Fruit fly (Drosophila melanogaster) whole organism, prepupa: ENCODE results near the gene CG5446.

Source experiments
- CG3032 ChIP-seq: fragments of 200-800 bp; optimal IDR thresholded peaks from 2 replicates; lab custom pipeline; 2019; ENCODE audit warnings: missing biosample characterization, mild to moderate bottlenecking, missing genetic modification characterization, moderate library complexity
- OdsH ChIP-seq: fragments of 200-800 bp; sonication (Bioruptor generic); optimal IDR thresholded peaks from 3 replicates; lab custom pipeline; 2016; ENCODE audit warnings: missing biosample characterization, missing genetic modification characterization
- Sox102F ChIP-seq: fragments of 200-800 bp; sonication (Bioruptor generic); optimal IDR thresholded peaks from 2 replicates; lab custom pipeline; 2016; ENCODE audit warnings: missing biosample characterization, mild to moderate bottlenecking, missing genetic modification characterization
- acj6 ChIP-seq: fragments of 200-800 bp; sonication (Bioruptor generic); optimal IDR thresholded peaks from 3 replicates; lab custom pipeline; 2016; ENCODE audit warnings: missing biosample characterization, missing genetic modification characterization

dm6 chr2L:12476115-12476514 lies 48.6 kb upstream of the CG5446 start:
- TF ChIP-seq acj6 (GFP tag; lab: Kevin White, UChicago) (no peak), OdsH (no peak), Sox102F (GFP tag; lab: Kevin White, UChicago) (no peak), CG3032 (tag; lab: Kevin White, UChicago) (no peak)
